Fruit fly (Drosophila melanogaster): ENCODE data around the gene AP-2sigma.
A peak's percentile ranks its signal among the peaks of the same experiment; 100 is the strongest.

Gene AP-2sigma

dm6 chr3R:21296038-21296727, 26.3 kb upstream of the AP-2sigma start (continued):
- TF ChIP-seq CG10565 (GFP tag; optimal IDR thresholded peaks at IDR 0.05): no peak
- no peak for TF ChIP-seq CG11085 (GFP tag; IDR thresholded peaks at IDR 0.05)
- peak; percentile 32 for TF ChIP-seq MESR4 (GFP tag; optimal IDR thresholded peaks at IDR 0.05)
- peak; percentile 53 for TF ChIP-seq CG5245 (GFP tag; optimal IDR thresholded peaks at IDR 0.05)
- peak; percentile 49 for TF ChIP-seq tup (GFP tag; optimal IDR thresholded peaks at IDR 0.05)
- TF ChIP-seq CG14710 (tag; optimal IDR thresholded peaks at IDR 0.05): peak; percentile 84
- TF ChIP-seq B-H2 (GFP tag; optimal IDR thresholded peaks at IDR 0.05): peak; percentile 81
- TF ChIP-seq Awh (GFP tag; IDR thresholded peaks at IDR 0.05): no peak
- peak; percentile 50 for TF ChIP-seq pb (GFP tag; optimal IDR thresholded peaks at IDR 0.05)
- TF ChIP-seq Fer1 (GFP tag; optimal IDR thresholded peaks at IDR 0.05): peak; percentile 94
- no peak for TF ChIP-seq CG2199 (GFP tag; IDR thresholded peaks at IDR 0.05)
- TF ChIP-seq CHES-1-like (GFP tag; optimal IDR thresholded peaks at IDR 0.05): peak; percentile 49
- TF ChIP-seq CG11723 (GFP tag; optimal IDR thresholded peaks at IDR 0.05): peak; percentile 80
- TF ChIP-seq CG34422 (GFP tag; IDR thresholded peaks at IDR 0.05): no peak
- TF ChIP-seq CG7963 (GFP tag; IDR thresholded peaks at IDR 0.05; ENCODE audit: partially characterized antibody): no peak
- TF ChIP-seq CG16779 (GFP tag; IDR thresholded peaks at IDR 0.05): no peak
- peak; percentile 47 for TF ChIP-seq CG7271 (tag; optimal IDR thresholded peaks at IDR 0.05)
- no peak for TF ChIP-seq bbx (GFP tag; IDR thresholded peaks at IDR 0.05; ENCODE audit: partially characterized antibody)
- peak; percentile 78 for TF ChIP-seq ems (GFP tag; optimal IDR thresholded peaks at IDR 0.05)
- TF ChIP-seq sug (tag; optimal IDR thresholded peaks at IDR 0.05): peak; percentile 87
- no peak for TF ChIP-seq CG43689 (GFP tag; IDR thresholded peaks at IDR 0.05)
- TF ChIP-seq CG6254 (GFP tag; optimal IDR thresholded peaks at IDR 0.05): peak; percentile 84
- TF ChIP-seq CG17385 (GFP tag; optimal IDR thresholded peaks at IDR 0.05): peak; percentile 86
- peak; percentile 9 for TF ChIP-seq CG31388 (GFP tag; optimal IDR thresholded peaks at IDR 0.05)
- TF ChIP-seq CG12769 (tag; optimal IDR thresholded peaks at IDR 0.05): peak; percentile 86
- TF ChIP-seq CG10543 (GFP tag; optimal IDR thresholded peaks at IDR 0.05): peak; percentile 86
- no peak for TF ChIP-seq CG3847 (GFP tag; IDR thresholded peaks at IDR 0.05)
- no peak for TF ChIP-seq CG8765 (GFP tag; IDR thresholded peaks at IDR 0.05)
- TF ChIP-seq CG7556 (GFP tag; optimal IDR thresholded peaks at IDR 0.05): peak; percentile 76
- TF ChIP-seq tll (GFP tag; optimal IDR thresholded peaks at IDR 0.05): no peak
- no peak for TF ChIP-seq gsb (GFP tag; IDR thresholded peaks at IDR 0.05)
- TF ChIP-seq Atf-2 (GFP tag; optimal IDR thresholded peaks at IDR 0.05): peak; percentile 42
- TF ChIP-seq fd102C (GFP tag; optimal IDR thresholded peaks at IDR 0.05): no peak
- TF ChIP-seq Sry-β (GFP tag; optimal IDR thresholded peaks at IDR 0.05): peak; percentile 12
- TF ChIP-seq gcm2 (GFP tag; optimal IDR thresholded peaks at IDR 0.05): no peak
- peak; percentile 77 for TF ChIP-seq kah (GFP tag; optimal IDR thresholded peaks at IDR 0.05)
- peak; percentile 65 for TF ChIP-seq Atf3 (GFP tag; optimal IDR thresholded peaks at IDR 0.05)
- peak; percentile 42 for TF ChIP-seq ERR (GFP tag; optimal IDR thresholded peaks at IDR 0.05)
- TF ChIP-seq Taf1 (GFP tag; IDR thresholded peaks at IDR 0.05): no peak
- TF ChIP-seq CG1832 (GFP tag; optimal IDR thresholded peaks at IDR 0.05): peak; percentile 70
- peak; percentile 85 for TF ChIP-seq CG13775 (GFP tag; optimal IDR thresholded peaks at IDR 0.05)
- no peak for TF ChIP-seq gfzf (GFP tag; optimal IDR thresholded peaks at IDR 0.05)
- no peak for TF ChIP-seq p53 (GFP tag; optimal IDR thresholded peaks at IDR 0.05)
- TF ChIP-seq ATbp (GFP tag; optimal IDR thresholded peaks at IDR 0.05): peak; percentile 56
- TF ChIP-seq Hmr (GFP tag; optimal IDR thresholded peaks at IDR 0.05): peak; percentile 61
- TF ChIP-seq CG13424 (tag; optimal IDR thresholded peaks at IDR 0.05): peak; percentile 91
- peak; percentile 93 for TF ChIP-seq BtbVII (GFP tag; optimal IDR thresholded peaks at IDR 0.05)
- peak; percentile 95 for TF ChIP-seq CG18599 (GFP tag; optimal IDR thresholded peaks at IDR 0.05)
- peak; percentile 93 for TF ChIP-seq CG3281 (GFP tag; optimal IDR thresholded peaks at IDR 0.05)
